Fruit fly (Drosophila melanogaster) ovary, adult (tissue): ENCODE data around the gene CG14074.

ENCODE experiments used
- CG17801 ChIP-seq: fragments of 200-800 bp; optimal IDR thresholded peaks from 2 replicates; lab custom pipeline; 2019; ENCODE audit warnings: missing biosample characterization, mild to moderate bottlenecking, missing genetic modification characterization, moderate library complexity; ENCODE audit not compliant: partially characterized antibody

The CG14074 gene

dm6 chr3L:18832195-18832594 is 33.8 kb upstream of the CG14074 start:
- TF ChIP-seq CG17801 (GFP tag; lab: Kevin White, UChicago), result no peak

DNA sequence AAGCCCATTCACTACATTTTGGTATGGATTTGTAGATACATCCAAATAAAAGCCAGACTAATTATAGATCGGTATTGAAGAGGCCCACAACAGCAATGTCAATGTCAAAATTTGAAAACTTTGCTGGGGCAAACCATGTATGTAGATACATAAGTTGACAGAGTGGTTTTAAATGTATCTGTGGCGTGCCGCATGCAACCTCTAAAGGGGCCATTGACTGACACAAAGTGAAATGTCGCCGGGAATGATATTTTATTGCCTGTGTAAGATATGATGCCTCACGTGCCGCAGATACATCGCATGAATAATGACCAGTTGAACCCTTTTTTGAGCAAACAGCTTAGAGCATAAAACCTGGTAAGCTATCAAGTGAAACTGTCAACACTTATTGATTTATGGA is 33.3 kb upstream of the CG14074 start:
- TF ChIP-seq CG17801 (GFP tag; lab: Kevin White, UChicago), result no peak

dm6 chr3L:18833234-18833633 is 32.8 kb upstream of the CG14074 start:
- peak; percentile 9 for TF ChIP-seq CG17801 (GFP tag; lab: Kevin White, UChicago)

DNA sequence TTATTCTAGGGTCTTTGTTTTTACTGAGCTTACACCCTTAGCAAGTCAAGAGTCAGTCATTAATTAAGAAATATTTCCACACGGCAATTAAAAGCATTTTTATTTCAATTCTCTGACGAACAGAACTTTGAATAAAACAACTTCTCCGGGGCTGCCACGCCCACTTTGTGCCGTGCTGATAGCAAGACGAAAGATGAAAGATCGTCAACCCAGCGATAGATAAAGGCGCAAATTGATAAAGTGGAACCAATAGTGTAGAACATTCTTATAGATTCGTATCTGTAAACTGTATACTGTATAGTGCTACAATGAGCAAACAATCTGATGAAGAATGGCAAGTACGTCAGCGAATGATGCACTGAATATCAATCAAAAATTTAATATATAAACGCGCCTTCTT is 31.1 kb upstream of the CG14074 start:
- TF ChIP-seq CG17801 (GFP tag; lab: Kevin White, UChicago), result no peak

dm6 chr3L:18836658-18837057 is 29.4 kb upstream of the CG14074 start:
- TF ChIP-seq CG17801 (GFP tag; lab: Kevin White, UChicago), result no peak

- TF ChIP-seq CG17801 (GFP tag; lab: Kevin White, UChicago), result no peak
Observed at dm6 chr3L:18837707-18838244, 28.2 kb upstream of the CG14074 start.

DNA sequence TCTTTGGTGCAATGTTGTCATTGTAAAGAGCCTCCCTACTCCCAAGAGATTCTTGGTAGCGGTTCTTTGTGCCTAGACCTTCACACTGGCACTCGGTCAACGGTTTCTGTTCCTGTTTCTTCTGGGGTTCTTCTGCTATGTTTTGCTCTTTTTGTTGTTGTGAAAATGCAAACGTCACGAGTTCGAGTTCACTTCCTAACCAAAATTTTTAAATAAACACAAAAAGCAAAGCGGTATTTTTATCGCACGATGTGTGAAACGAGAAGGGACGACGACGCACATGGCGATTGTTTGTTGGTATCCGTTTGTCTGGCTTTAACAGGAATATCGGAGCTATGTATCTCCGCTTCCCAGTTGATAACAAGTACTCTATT is 26.0 kb upstream of the CG14074 start:
- no peak for TF ChIP-seq CG17801 (GFP tag; lab: Kevin White, UChicago)

dm6 chr3L:18840370-18841007 is 25.5 kb upstream of the CG14074 start:
- TF ChIP-seq CG17801 (GFP tag; lab: Kevin White, UChicago), result peak; percentile 66

- peak; percentile 18 for TF ChIP-seq CG17801 (GFP tag; lab: Kevin White, UChicago)
Observed at dm6 chr3L:18841269-18841668, 24.8 kb upstream of the CG14074 start.

DNA sequence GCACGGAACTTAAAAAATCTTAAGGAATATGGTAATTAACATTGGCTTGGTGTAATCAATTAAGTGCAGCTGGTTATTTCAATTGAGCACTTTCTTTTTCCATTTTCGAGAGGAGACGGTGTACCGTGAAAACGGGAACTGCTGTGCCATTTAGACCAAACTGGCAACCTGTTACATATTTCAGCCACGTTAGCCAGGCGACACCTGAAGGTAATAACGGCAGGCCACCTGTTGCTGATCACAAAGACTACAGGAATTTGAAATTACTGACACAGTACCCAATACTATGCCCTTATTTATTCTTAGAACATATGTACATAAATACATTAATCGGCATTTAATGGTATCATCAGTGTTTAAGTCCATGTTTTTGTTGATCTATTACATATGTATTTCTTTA is 23.8 kb upstream of the CG14074 start:
- TF ChIP-seq CG17801 (GFP tag; lab: Kevin White, UChicago), result no peak

- no peak for TF ChIP-seq CG17801 (GFP tag; lab: Kevin White, UChicago)
Observed at dm6 chr3L:18845833-18846232, 20.2 kb upstream of the CG14074 start.

dm6 chr3L:18846233-18846271 is 20.0 kb upstream of the CG14074 start, which contains the start of gene Indy:
Gene Indy (minus strand): TSS chr3L:18846267.
- TF ChIP-seq CG17801 (GFP tag; lab: Kevin White, UChicago), result no peak

DNA sequence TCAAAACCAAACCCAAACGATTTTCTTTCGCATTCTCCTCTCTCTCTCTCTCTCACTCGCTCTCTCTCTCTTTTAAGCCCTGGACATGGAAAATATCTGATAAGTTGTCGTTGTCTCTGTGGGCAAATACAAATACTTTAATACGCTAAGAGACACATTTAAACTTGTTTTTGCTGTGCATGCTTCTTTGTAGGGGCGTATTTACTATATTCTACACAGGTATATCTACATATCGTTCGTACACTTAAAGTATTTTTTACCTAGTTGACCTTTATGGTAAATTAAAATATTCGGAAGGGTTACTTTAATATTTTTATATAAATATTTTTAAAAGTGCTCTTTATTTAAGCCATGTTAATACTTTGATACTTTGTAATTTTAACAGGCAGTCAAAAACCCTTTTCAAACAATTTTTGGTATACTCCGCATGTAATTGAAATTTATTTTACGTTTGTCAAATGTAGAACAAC is 19.7 kb upstream of the CG14074 start:
- TF ChIP-seq CG17801 (GFP tag; lab: Kevin White, UChicago), result no peak

- peak; percentile 36 for TF ChIP-seq CG17801 (GFP tag; lab: Kevin White, UChicago)
Observed at dm6 chr3L:18848436-18848835, 17.6 kb upstream of the CG14074 start.

dm6 chr3L:18852223-18852622 is 13.8 kb upstream of the CG14074 start:
- no peak for TF ChIP-seq CG17801 (GFP tag; lab: Kevin White, UChicago)

DNA sequence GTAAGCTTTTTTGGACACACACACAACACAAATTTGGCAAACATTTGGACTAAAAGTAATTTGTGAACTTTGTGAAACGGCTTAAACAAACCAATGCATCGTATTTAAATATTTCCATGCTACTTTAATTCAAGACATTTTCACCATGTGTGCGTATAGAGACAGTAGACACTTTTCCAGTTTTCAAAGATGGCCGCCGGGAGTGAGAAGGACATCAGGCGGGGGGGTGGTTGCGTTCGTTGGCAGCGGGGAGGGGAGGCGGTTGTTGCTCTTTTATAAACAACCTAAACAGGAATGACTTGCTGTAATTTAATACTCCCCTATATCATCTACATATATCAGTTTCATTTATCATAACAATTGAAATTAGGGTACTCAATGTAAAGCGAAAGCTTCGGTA is 12.6 kb upstream of the CG14074 start:
- TF ChIP-seq CG17801 (GFP tag; lab: Kevin White, UChicago), result no peak

DNA sequence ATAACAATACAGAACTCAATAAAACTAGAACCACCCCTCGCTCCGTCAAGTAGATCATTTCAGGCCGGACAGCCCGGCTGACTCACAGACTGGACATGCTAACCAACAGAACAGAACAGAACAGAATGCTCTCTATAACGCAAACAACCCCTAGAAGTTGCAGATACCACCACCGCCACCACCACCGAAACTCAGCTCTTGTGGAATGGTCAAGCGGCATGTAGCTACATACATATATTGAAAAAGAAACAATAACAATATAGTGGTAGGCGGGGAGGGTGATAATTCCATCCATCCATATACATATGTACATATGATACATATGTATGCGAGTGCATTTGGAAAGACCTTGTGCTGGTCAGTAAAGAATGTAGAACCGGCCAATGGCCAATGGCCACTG is 11.6 kb upstream of the CG14074 start:
- TF ChIP-seq CG17801 (GFP tag; lab: Kevin White, UChicago), result no peak
